Worm (Caenorhabditis elegans): Measurements from ENCODE around the gene F54H5.2.
"Not testable (repeated sequence)": the region's sequence is repeated elsewhere in the genome, so short reads cannot be mapped to it uniquely, and the experiment has no call there.

F54H5.2 gene

DNA sequence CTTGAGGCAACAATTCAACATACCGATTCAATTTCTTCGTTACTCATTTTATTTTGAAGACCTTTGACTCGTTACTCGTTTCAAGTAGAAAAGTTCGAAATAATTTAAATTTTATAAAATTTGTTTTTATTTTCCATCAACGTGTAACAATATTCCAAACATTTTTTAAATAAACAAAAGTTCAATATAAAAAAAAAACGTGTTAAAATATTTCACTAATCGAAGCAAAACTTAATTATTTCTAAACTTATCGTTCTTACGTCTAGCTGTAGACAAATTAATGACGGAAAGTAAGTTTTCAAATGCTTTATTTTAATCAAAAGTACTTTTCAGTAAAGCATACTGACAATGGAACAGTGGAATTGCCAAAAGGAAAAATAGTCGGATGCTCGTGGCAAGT is at the start of gene F54H5.2, which contains the start of gene F54H5.5:
F54H5.2 (plus strand) TSS at position 303 of the 400 bp plus-strand sequence.
F54H5.5 (minus strand) TSS at position 101 of the 400 bp plus-strand sequence.
- not testable (repeated sequence) for TF ChIP-seq flt-1 (GFP tag; IDR thresholded peaks at IDR 0.05); ceh-36 (tag; optimal IDR thresholded peaks at IDR 0.05); hnd-1 (tag; optimal IDR thresholded peaks at IDR 0.05)

DNA sequence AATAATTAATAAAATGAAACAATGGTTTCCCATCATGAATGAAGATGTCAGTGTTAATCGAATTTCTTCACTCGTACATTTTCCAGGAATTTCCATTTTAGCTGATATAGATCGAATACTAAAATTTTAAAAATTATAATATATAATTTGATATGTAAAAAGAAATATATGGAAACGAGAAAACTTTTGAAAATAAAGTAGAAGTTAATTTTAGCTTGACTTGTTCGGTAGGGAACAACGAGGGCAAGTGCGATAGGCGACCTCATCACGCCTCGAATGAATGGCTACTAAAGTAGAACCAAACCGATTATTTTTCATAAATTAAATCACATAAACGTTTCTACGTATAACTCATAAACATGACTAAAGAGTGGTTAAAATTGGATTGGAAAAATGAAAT is 48.9 kb upstream of the F54H5.2 start, which contains the start of gene sra-31:
sra-31 (minus strand) TSS at position 101 of the 400 bp plus-strand sequence.
- TF ChIP-seq tbx-37 (GFP tag; conservative IDR thresholded peaks at IDR 0.05) (no peak), B0310.2 (tag; optimal IDR thresholded peaks at IDR 0.05) (no peak), ets-7 (tag; optimal IDR thresholded peaks at IDR 0.05) (no peak), sea-1 (GFP tag; conservative IDR thresholded peaks at IDR 0.05) (no peak), ama-1 (optimal IDR thresholded peaks at IDR 0.05) (no peak), tbx-11 (GFP tag; IDR thresholded peaks at IDR 0.05) (no peak), hmbx-1 (tag; optimal IDR thresholded peaks at IDR 0.05) (no peak), hmg-4 (GFP tag; optimal IDR thresholded peaks at IDR 0.05) (no peak), F13C5.2 (tag; optimal IDR thresholded peaks at IDR 0.05) (no peak), flt-1 (GFP tag; IDR thresholded peaks at IDR 0.05) (no peak), scrt-1 (GFP tag; IDR thresholded peaks at IDR 0.05) (no peak), ceh-36 (tag; optimal IDR thresholded peaks at IDR 0.05) (no peak)

DNA sequence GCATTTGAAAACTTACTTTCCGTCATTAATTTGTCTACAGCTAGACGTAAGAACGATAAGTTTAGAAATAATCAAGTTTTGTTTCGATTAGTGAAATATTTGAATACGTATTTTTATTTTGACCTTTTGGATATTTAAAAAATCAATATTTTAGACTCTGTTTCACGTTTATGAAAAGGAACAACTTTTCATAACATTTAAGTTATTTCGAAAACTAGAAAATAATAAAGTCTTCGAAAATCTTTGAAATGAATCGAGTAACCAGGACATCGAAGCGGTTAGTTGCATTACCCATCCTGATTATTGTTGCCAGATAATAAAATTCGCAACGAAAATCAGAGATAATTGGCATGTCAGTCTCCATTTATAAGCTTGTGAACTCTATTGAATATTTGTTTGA is 46.0 kb upstream of the F54H5.2 start, which contains the start of gene C56C10.6:
C56C10.6 (minus strand) TSS at position 101 of the 400 bp plus-strand sequence.
- TF ChIP-seq hmbx-1 (tag; optimal IDR thresholded peaks at IDR 0.05) (no peak), flt-1 (GFP tag; IDR thresholded peaks at IDR 0.05) (no peak), tbx-11 (GFP tag; IDR thresholded peaks at IDR 0.05) (no peak), B0310.2 (tag; optimal IDR thresholded peaks at IDR 0.05) (no peak), scrt-1 (GFP tag; IDR thresholded peaks at IDR 0.05) (no peak), F13C5.2 (tag; optimal IDR thresholded peaks at IDR 0.05) (no peak), sea-1 (GFP tag; conservative IDR thresholded peaks at IDR 0.05) (no peak), hmg-4 (GFP tag; optimal IDR thresholded peaks at IDR 0.05) (no peak)

DNA sequence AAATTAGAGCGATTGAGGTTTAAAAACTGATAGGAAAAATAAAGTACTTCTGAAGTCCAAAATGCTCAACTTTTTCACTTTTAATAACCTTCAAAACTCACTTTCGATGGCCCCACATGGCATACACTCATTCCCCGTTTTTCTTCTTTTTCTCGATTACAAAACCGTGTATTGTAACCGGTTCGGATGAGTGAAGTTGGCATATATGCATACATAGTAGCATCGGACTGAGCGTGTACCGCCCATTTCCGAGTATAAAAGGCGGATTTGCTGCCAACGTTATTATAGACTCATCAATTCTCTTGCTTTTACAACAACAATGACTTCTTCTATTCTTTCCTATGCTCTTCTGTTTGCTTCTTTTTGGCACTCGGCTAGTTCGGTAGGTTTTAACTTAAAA is 44.5 kb upstream of the F54H5.2 start, which contains the start of gene C56C10.4:
C56C10.4 (plus strand) TSS at position 301 of the 400 bp plus-strand sequence.
- TF ChIP-seq pes-1 (GFP tag; IDR thresholded peaks at IDR 0.05): no peak
- TF ChIP-seq ceh-13 (GFP tag; optimal IDR thresholded peaks at IDR 0.05): no peak
- TF ChIP-seq F13C5.2 (tag; optimal IDR thresholded peaks at IDR 0.05): no peak
- no peak for TF ChIP-seq hmg-4 (GFP tag; optimal IDR thresholded peaks at IDR 0.05)
- no peak for TF ChIP-seq ceh-36 (tag; optimal IDR thresholded peaks at IDR 0.05)
- no peak for TF ChIP-seq aly-1 (tag; optimal IDR thresholded peaks at IDR 0.05)
- no peak for TF ChIP-seq hnd-1 (tag; optimal IDR thresholded peaks at IDR 0.05)
- TF ChIP-seq tbx-37 (GFP tag; conservative IDR thresholded peaks at IDR 0.05): no peak
- no peak for TF ChIP-seq tbx-11 (GFP tag; IDR thresholded peaks at IDR 0.05)
- TF ChIP-seq flt-1 (GFP tag; IDR thresholded peaks at IDR 0.05): no peak
- no peak for TF ChIP-seq scrt-1 (GFP tag; IDR thresholded peaks at IDR 0.05)
- no peak for TF ChIP-seq sea-1 (GFP tag; conservative IDR thresholded peaks at IDR 0.05)
- TF ChIP-seq hmbx-1 (tag; optimal IDR thresholded peaks at IDR 0.05): no peak
- no peak for TF ChIP-seq ama-1 (optimal IDR thresholded peaks at IDR 0.05)
- no peak for TF ChIP-seq B0310.2 (tag; optimal IDR thresholded peaks at IDR 0.05)
- TF ChIP-seq ets-7 (tag; optimal IDR thresholded peaks at IDR 0.05): no peak
- no peak for TF ChIP-seq tra-4 (tag; optimal IDR thresholded peaks at IDR 0.05)

DNA sequence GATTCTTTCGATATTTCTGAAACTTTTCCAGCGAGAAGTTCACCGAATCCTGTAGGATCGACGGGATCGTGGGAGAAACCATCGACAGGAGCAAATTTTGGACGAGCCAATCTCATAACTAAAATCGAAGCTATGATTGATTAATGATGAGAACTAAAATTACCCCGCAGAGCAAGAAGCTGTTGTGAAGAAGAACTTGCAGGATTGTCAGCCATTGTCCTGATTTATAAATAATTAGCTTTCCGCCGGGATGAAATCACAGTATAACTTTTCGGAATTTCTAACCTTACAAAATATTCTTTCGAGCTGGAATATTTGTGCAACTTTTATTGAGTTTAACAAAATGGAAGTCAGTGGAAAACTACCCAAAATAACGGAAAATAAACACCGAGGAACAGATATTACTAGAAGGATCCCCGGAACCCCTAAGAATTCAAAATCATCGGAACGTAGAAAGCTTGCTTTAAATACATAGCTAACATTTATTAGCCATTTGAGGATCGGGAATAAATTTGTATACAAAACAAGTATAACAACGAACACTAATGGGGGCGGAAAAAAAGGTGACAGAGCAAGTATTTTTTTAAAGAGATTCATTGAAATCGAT is 39.9 kb upstream of the F54H5.2 start, which contains the start of gene C56C10.7:
C56C10.7 (minus strand) TSS at position 312 of the 607 bp plus-strand sequence.
- TF ChIP-seq sea-1 (GFP tag; conservative IDR thresholded peaks at IDR 0.05) (no peak), tbx-37 (GFP tag; conservative IDR thresholded peaks at IDR 0.05) (no peak)

DNA sequence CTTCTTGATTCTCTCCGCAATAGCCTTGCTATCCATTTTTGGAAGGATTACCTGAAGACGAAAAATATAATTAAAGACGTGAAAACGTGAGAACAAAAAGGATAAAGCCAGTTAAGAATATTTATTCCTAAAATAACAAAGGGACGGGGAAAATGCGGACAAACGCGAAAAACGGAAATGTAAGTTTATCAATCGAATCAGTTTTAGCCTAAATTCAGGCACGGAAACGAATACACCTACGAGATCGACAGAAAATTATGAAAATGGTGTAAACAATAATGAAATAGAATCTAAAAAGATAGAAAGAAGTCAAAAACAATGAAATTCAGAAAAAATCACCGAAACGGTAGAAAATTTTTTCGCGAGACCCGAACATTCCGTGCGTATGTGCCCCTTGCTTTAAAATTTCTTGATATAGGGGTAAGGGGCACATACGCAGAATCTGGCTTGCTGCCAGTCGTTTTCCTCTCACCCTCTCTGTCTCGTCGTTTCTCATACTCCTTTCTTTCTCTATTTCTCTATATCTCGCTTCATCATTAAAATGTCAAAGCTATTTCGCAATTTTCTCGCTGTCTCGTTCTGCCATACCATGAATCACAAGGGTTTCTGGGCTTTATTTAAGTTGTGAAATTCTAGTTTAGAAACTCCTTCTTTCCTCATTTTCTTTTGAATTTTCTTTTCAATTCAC is 38.5 kb upstream of the F54H5.2 start, which contains the start of gene icd-1:
icd-1 (minus strand) TSS at position 51 of the 688 bp plus-strand sequence.
- TF ChIP-seq ets-7 (tag; optimal IDR thresholded peaks at IDR 0.05): peak; percentile 25
- TF ChIP-seq hmg-4 (GFP tag; optimal IDR thresholded peaks at IDR 0.05): peak; percentile 1
- TF ChIP-seq tra-4 (tag; optimal IDR thresholded peaks at IDR 0.05): no peak
- peak; percentile 72 for TF ChIP-seq F13C5.2 (tag; optimal IDR thresholded peaks at IDR 0.05)

DNA sequence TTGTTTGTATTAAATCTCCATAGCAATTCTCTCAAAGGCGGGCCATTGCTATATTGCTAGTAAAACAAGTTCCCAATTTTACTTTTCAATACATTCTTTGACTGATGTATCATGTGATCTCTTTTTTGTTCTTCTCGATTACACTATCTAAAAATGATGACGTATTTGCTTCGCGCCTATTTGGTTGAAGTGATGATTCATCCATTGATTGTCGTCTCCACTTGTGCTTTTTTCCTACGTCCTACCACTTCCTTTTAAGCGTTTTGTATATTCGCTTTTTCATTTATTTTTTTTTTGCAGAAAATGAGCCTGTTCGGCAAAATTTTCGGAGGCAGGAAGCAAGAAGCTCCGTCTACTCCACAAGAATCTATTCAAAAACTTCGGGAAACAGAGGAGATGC is 37.9 kb upstream of the F54H5.2 start, which contains the start of gene vps-32.1:
vps-32.1 (plus strand) TSS at position 301 of the 400 bp plus-strand sequence.
- TF ChIP-seq ets-7 (tag; optimal IDR thresholded peaks at IDR 0.05): no peak
- no peak for TF ChIP-seq hmbx-1 (tag; optimal IDR thresholded peaks at IDR 0.05)
- no peak for TF ChIP-seq hnd-1 (tag; optimal IDR thresholded peaks at IDR 0.05)
- TF ChIP-seq B0310.2 (tag; optimal IDR thresholded peaks at IDR 0.05): no peak
- TF ChIP-seq F13C5.2 (tag; optimal IDR thresholded peaks at IDR 0.05): no peak
- no peak for TF ChIP-seq ceh-13 (GFP tag; optimal IDR thresholded peaks at IDR 0.05)
- TF ChIP-seq flt-1 (GFP tag; IDR thresholded peaks at IDR 0.05): no peak
- TF ChIP-seq tra-4 (tag; optimal IDR thresholded peaks at IDR 0.05): no peak
- TF ChIP-seq hmg-4 (GFP tag; optimal IDR thresholded peaks at IDR 0.05): no peak
- no peak for TF ChIP-seq tbx-11 (GFP tag; IDR thresholded peaks at IDR 0.05)
- TF ChIP-seq sea-1 (GFP tag; conservative IDR thresholded peaks at IDR 0.05): no peak
- no peak for TF ChIP-seq ceh-36 (tag; optimal IDR thresholded peaks at IDR 0.05)
- TF ChIP-seq scrt-1 (GFP tag; IDR thresholded peaks at IDR 0.05): no peak
- TF ChIP-seq tbx-37 (GFP tag; conservative IDR thresholded peaks at IDR 0.05): no peak
- no peak for TF ChIP-seq aly-1 (tag; optimal IDR thresholded peaks at IDR 0.05)
- no peak for TF ChIP-seq pes-1 (GFP tag; IDR thresholded peaks at IDR 0.05)
- TF ChIP-seq ama-1 (optimal IDR thresholded peaks at IDR 0.05): no peak

Measured in whole organism, early embryonic.